Worm (Caenorhabditis elegans): ENCODE results near the gene ttr-9.

Gene ttr-9

DNA sequence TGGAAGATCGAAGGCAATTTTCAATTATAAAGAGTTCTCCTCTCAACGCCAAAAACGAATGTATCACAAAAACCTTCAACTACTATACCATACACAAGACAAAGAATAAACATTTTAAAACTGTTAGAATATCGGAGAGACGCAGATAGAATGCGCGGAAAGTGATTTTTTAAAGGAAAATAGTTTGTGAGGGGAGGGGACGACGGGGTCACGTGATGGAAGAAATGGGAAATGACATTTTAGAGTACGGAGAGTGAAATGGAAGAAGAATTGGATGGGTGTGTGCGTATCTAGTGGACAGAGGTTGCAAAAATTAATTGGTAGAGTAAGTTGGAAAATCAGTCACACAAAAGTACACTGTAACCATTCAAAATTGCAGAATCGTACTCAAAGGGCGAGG is 28.2 kb upstream of the ttr-9 start (continued):
- TF ChIP-seq ceh-90 (tag; optimal IDR thresholded peaks at IDR 0.05): no peak
- TF ChIP-seq C16A3.4 (tag; optimal IDR thresholded peaks at IDR 0.05): peak; percentile 50
- TF ChIP-seq unc-86 (tag; optimal IDR thresholded peaks at IDR 0.05): no peak
- TF ChIP-seq lin-35 (GFP tag; optimal IDR thresholded peaks at IDR 0.05): peak; percentile 9 to 66
- no peak for TF ChIP-seq ceh-82 (tag; optimal IDR thresholded peaks at IDR 0.05)
- TF ChIP-seq xbp-1 (tag; optimal IDR thresholded peaks at IDR 0.05): peak; percentile 59
- TF ChIP-seq nhr-19 (GFP tag; conservative IDR thresholded peaks at IDR 0.05): peak; percentile 66
- peak; percentile 15 for TF ChIP-seq lir-3 (tag; optimal IDR thresholded peaks at IDR 0.05; ENCODE audit: poor library complexity)
- TF ChIP-seq lin-39 (tag; optimal IDR thresholded peaks at IDR 0.05): no peak
- TF ChIP-seq nhr-77 (tag; optimal IDR thresholded peaks at IDR 0.05): no peak
- no peak for TF ChIP-seq pax-3 (tag; optimal IDR thresholded peaks at IDR 0.05)
- no peak for TF ChIP-seq C04F5.9 (tag; optimal IDR thresholded peaks at IDR 0.05)
- TF ChIP-seq ceh-8 (GFP tag; optimal IDR thresholded peaks at IDR 0.05): no peak
- TF ChIP-seq lin-13 (GFP tag; optimal IDR thresholded peaks at IDR 0.05): peak; percentile 63
- no peak for TF ChIP-seq fkh-8 (tag; optimal IDR thresholded peaks at IDR 0.05)
- peak; percentile 37 for TF ChIP-seq snpc-4 (tag; optimal IDR thresholded peaks at IDR 0.05)
- TF ChIP-seq ztf-4 (tag; optimal IDR thresholded peaks at IDR 0.05): no peak
- no peak for TF ChIP-seq fkh-4 (tag; optimal IDR thresholded peaks at IDR 0.05; ENCODE audit: borderline replicate concordance)
- TF ChIP-seq ztf-11 (tag; optimal IDR thresholded peaks at IDR 0.05): no peak
- TF ChIP-seq nhr-12 (tag; optimal IDR thresholded peaks at IDR 0.05): no peak
- no peak for TF ChIP-seq zip-4 (GFP tag; optimal IDR thresholded peaks at IDR 0.05)
- peak; percentile 34 to 54 for TF ChIP-seq efl-1 (optimal IDR thresholded peaks at IDR 0.05)
- peak; percentile 34 to 95 for TF ChIP-seq efl-1 (GFP tag; optimal IDR thresholded peaks at IDR 0.05 in 1 of 2)
- no peak for TF ChIP-seq egl-13 (tag; optimal IDR thresholded peaks at IDR 0.05)
- no peak for TF ChIP-seq mab-9 (GFP tag; IDR thresholded peaks at IDR 0.05)
- TF ChIP-seq hlh-17 (GFP tag; optimal IDR thresholded peaks at IDR 0.05; ENCODE audit: borderline replicate concordance): no peak
- peak; percentile 63; the same call in 1 of the 2 replicates for TF ChIP-seq grh-1 (GFP tag; IDR thresholded peaks at IDR 0.05)
- peak; percentile 88 for TF ChIP-seq snu-23 (GFP tag; optimal IDR thresholded peaks at IDR 0.05)
- TF ChIP-seq elt-2 (tag; optimal IDR thresholded peaks at IDR 0.05): no peak
- no peak for TF ChIP-seq isw-1 (GFP tag; IDR thresholded peaks at IDR 0.05)
- TF ChIP-seq nhr-20 (tag; optimal IDR thresholded peaks at IDR 0.05): peak; percentile 90
- peak; percentile 55 for TF ChIP-seq swsn-7 (tag; optimal IDR thresholded peaks at IDR 0.05)
- peak; percentile 62 for TF ChIP-seq nhr-47 (tag; optimal IDR thresholded peaks at IDR 0.05)
- peak; percentile 36; the same call in 1 of the 2 replicates for TF ChIP-seq ceh-88 (GFP tag; IDR thresholded peaks at IDR 0.05)
- no peak for TF ChIP-seq zag-1 (tag; optimal IDR thresholded peaks at IDR 0.05)
- TF ChIP-seq sox-4 (tag; optimal IDR thresholded peaks at IDR 0.05): no peak
- no peak for TF ChIP-seq pqm-1 (tag; optimal IDR thresholded peaks at IDR 0.05)
- peak; percentile 94 for TF ChIP-seq blmp-1 (tag; optimal IDR thresholded peaks at IDR 0.05)
- TF ChIP-seq egl-27 (tag; optimal IDR thresholded peaks at IDR 0.05): no peak
- no peak for TF ChIP-seq hpl-2 (GFP tag; optimal IDR thresholded peaks at IDR 0.05)
- no peak for TF ChIP-seq sptf-1 (tag; optimal IDR thresholded peaks at IDR 0.05)
- peak; percentile 26 for TF ChIP-seq rnt-1 (tag; optimal IDR thresholded peaks at IDR 0.05)
- no peak for TF ChIP-seq unc-30 (tag; optimal IDR thresholded peaks at IDR 0.05)
- peak in 1 of 2 experiments; percentile 71 for TF ChIP-seq mdl-1 (tag; optimal IDR thresholded peaks at IDR 0.05)
- TF ChIP-seq mep-1 (tag; optimal IDR thresholded peaks at IDR 0.05): peak; percentile 86
- TF ChIP-seq ama-1 (optimal IDR thresholded peaks at IDR 0.05): no peak
- TF ChIP-seq unc-62 (GFP tag; optimal IDR thresholded peaks at IDR 0.05): no peak
- peak; percentile 45 to 52 (median 49) for TF ChIP-seq dpl-1 (GFP tag; optimal IDR thresholded peaks at IDR 0.05)
- no peak for TF ChIP-seq aha-1 (tag; optimal IDR thresholded peaks at IDR 0.05)
- TF ChIP-seq unc-98 (GFP tag; IDR thresholded peaks at IDR 0.05): no peak
- TF ChIP-seq nhr-76 (tag; optimal IDR thresholded peaks at IDR 0.05): no peak
- TF ChIP-seq ets-5 (GFP tag; IDR thresholded peaks at IDR 0.05): no peak
- TF ChIP-seq nhr-85 (tag): peak; percentile 96
- TF ChIP-seq pag-3 (tag; optimal IDR thresholded peaks at IDR 0.05; ENCODE audit: borderline replicate concordance, insufficient read depth): no peak
